Worm (Caenorhabditis elegans) whole organism, late embryonic: ENCODE results near the gene F20D1.22.
A peak's percentile ranks its signal among the peaks of the same experiment; 100 is the strongest.
"Not testable (repeated sequence)": the region's sequence is repeated elsewhere in the genome, so short reads cannot be mapped to it uniquely, and the experiment has no call there.

Experiments
- C38D4.7 ChIP-seq: fragments of 200-800 bp; sonication (Bioruptor generic); optimal IDR thresholded peaks from 2 replicates; lab custom pipeline; 2018; ENCODE audit warnings: mild to moderate bottlenecking, missing genetic modification characterization, moderate library complexity, missing compliant biosample characterization
- K02D7.2 ChIP-seq: sonication (generic microtip); optimal IDR thresholded peaks from 2 replicates; lab custom pipeline; 2017; ENCODE audit warnings: mild to moderate bottlenecking, missing genetic modification characterization, missing compliant biosample characterization
- T23F11.4 ChIP-seq: fragments of 200-800 bp; sonication (Bioruptor generic); optimal IDR thresholded peaks from 2 replicates; lab custom pipeline; 2018; ENCODE audit warnings: mild to moderate bottlenecking, missing genetic modification characterization, missing compliant biosample characterization
- Y22D7AL.16 ChIP-seq: sonication (generic microtip); optimal IDR thresholded peaks from 2 replicates; lab custom pipeline; 2016; ENCODE audit warnings: missing genetic modification characterization, missing compliant biosample characterization
- ahr-1 ChIP-seq: sonication (generic microtip); optimal IDR thresholded peaks from 2 replicates; lab custom pipeline; 2016; ENCODE audit warnings: missing genetic modification characterization, missing compliant biosample characterization
- ceh-19 ChIP-seq: fragments of 200-800 bp; sonication (Bioruptor generic); optimal IDR thresholded peaks from 2 replicates; lab custom pipeline; 2018; ENCODE audit warnings: mild to moderate bottlenecking, missing genetic modification characterization, missing compliant biosample characterization
- ceh-2 ChIP-seq: sonication (generic microtip); optimal IDR thresholded peaks from 2 replicates; lab custom pipeline; 2016; ENCODE audit warnings: missing genotype, missing genetic modification characterization, missing compliant biosample characterization
- ceh-22 ChIP-seq: sonication (generic microtip); optimal IDR thresholded peaks from 2 replicates; lab custom pipeline; 2017; ENCODE audit warnings: missing biosample characterization, missing genetic modification characterization
- ceh-30 ChIP-seq: fragments of 150-350 bp; optimal IDR thresholded peaks from 2 replicates; lab custom pipeline; 2014; ENCODE audit warnings: missing biosample characterization, missing genetic modification characterization
- che-1 ChIP-seq: sonication (generic microtip); optimal IDR thresholded peaks from 2 replicates; lab custom pipeline; 2016; ENCODE audit warnings: mild to moderate bottlenecking, missing genetic modification characterization, missing compliant biosample characterization
- dve-1 ChIP-seq: sonication (generic microtip); optimal IDR thresholded peaks from 2 replicates; lab custom pipeline; 2017; ENCODE audit warnings: antibody characterized with exemption, mild to moderate bottlenecking, missing genetic modification characterization, missing compliant biosample characterization
- ets-4 ChIP-seq: sonication (generic microtip); optimal IDR thresholded peaks from 2 replicates; lab custom pipeline; 2016; ENCODE audit warnings: missing genetic modification characterization, missing compliant biosample characterization
- eyg-1 ChIP-seq: sonication (generic microtip); optimal IDR thresholded peaks from 2 replicates; lab custom pipeline; 2016; ENCODE audit warnings: missing genotype, missing genetic modification characterization, missing compliant biosample characterization
- fax-1 ChIP-seq: sonication (generic microtip); optimal IDR thresholded peaks from 2 replicates; lab custom pipeline; 2016; ENCODE audit warnings: missing genotype, missing genetic modification characterization, missing compliant biosample characterization
- fkh-6 ChIP-seq: sonication (generic microtip); optimal IDR thresholded peaks from 2 replicates; lab custom pipeline; 2016; ENCODE audit warnings: missing genetic modification characterization, missing compliant biosample characterization
- hlh-13 ChIP-seq: fragments of 200-800 bp; sonication (Bioruptor generic); optimal IDR thresholded peaks from 2 replicates; lab custom pipeline; 2018; ENCODE audit warnings: mild to moderate bottlenecking, missing genetic modification characterization, missing compliant biosample characterization
- hlh-15 ChIP-seq: sonication (generic microtip); optimal IDR thresholded peaks from 2 replicates; lab custom pipeline; 2016; ENCODE audit warnings: missing genetic modification characterization, missing compliant biosample characterization
- hlh-30 ChIP-seq: sonication (generic microtip); optimal IDR thresholded peaks from 2 replicates; lab custom pipeline; 2017; ENCODE audit warnings: antibody characterized with exemption, missing genetic modification characterization, missing compliant biosample characterization; ENCODE audit not compliant: insufficient read depth
- hlh-6 ChIP-seq: sonication (generic microtip); optimal IDR thresholded peaks from 2 replicates; lab custom pipeline; 2016; ENCODE audit warnings: missing genotype, missing genetic modification characterization, missing compliant biosample characterization
- hlh-8 ChIP-seq: sonication (generic microtip); optimal IDR thresholded peaks from 2 replicates; lab custom pipeline; 2016; ENCODE audit warnings: missing genotype, missing genetic modification characterization, missing compliant biosample characterization
- madf-2 ChIP-seq: sonication (generic microtip); optimal IDR thresholded peaks from 2 replicates; lab custom pipeline; 2017; ENCODE audit warnings: missing genetic modification characterization, missing compliant biosample characterization
- mec-3 ChIP-seq: sonication (generic microtip); optimal IDR thresholded peaks from 2 replicates; lab custom pipeline; 2016; ENCODE audit warnings: borderline replicate concordance, missing genetic modification characterization, missing compliant biosample characterization
- nhr-11 ChIP-seq: fragments of 150-350 bp; optimal IDR thresholded peaks from 2 replicates; lab custom pipeline; 2014; ENCODE audit warnings: missing biosample characterization, missing genetic modification characterization
- nhr-232 ChIP-seq: sonication (generic microtip); optimal IDR thresholded peaks from 2 replicates; lab custom pipeline; 2016; ENCODE audit warnings: missing genetic modification characterization, missing compliant biosample characterization
- npax-4 ChIP-seq: sonication (generic microtip); optimal IDR thresholded peaks from 2 replicates; lab custom pipeline; 2016; ENCODE audit warnings: missing genetic modification characterization, missing compliant biosample characterization
- pag-3 ChIP-seq: sonication (generic microtip); optimal IDR thresholded peaks from 2 replicates; lab custom pipeline; 2016; ENCODE audit warnings: missing compliant biosample characterization, missing genetic modification characterization, borderline replicate concordance
- pha-4 ChIP-seq: fragments of 150-350 bp; optimal IDR thresholded peaks from 2 replicates; lab custom pipeline; 2018; ENCODE audit warnings: missing biosample characterization, missing genetic modification reagents, missing genetic modification characterization
- pqm-1 ChIP-seq: sonication (generic microtip); optimal IDR thresholded peaks from 2 replicates; lab custom pipeline; 2016; ENCODE audit warnings: missing genetic modification characterization, missing compliant biosample characterization
- ref-2 ChIP-seq: sonication (generic microtip); optimal IDR thresholded peaks from 2 replicates; lab custom pipeline; 2016; ENCODE audit warnings: missing genetic modification characterization, missing compliant biosample characterization
- tbx-2 ChIP-seq: sonication (generic microtip); optimal IDR thresholded peaks from 2 replicates; lab custom pipeline; 2016; ENCODE audit warnings: missing genetic modification characterization, missing compliant biosample characterization
- ttx-3 ChIP-seq: sonication (generic microtip); optimal IDR thresholded peaks from 2 replicates; lab custom pipeline; 2016; ENCODE audit warnings: missing genetic modification reagents, missing genetic modification characterization, missing compliant biosample characterization
- unc-42 ChIP-seq: sonication (generic microtip); optimal IDR thresholded peaks from 2 replicates; lab custom pipeline; 2016; ENCODE audit warnings: missing genotype, missing genetic modification characterization, missing compliant biosample characterization
- unc-86 ChIP-seq: sonication (generic microtip); optimal IDR thresholded peaks from 2 replicates; lab custom pipeline; 2016; ENCODE audit warnings: missing genetic modification characterization, missing compliant biosample characterization

Gene F20D1.22

DNA sequence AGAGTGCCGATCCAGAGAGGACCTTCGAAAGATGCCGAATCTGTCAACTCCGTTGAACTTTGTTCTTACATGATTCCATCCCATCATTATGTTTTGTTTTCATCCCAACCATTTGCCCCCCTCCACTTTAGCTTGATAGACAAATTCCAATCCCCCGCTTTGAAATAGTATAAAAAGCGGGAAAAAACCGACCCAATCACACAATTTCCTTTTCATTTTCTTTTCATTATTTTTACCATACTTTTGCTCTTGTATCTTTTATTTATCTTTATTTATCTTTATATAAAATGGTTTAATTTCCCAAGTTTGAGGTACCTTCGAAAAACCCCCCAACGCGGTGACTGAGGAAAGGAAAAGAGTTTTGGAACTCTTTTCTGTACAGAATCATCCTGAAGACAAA is at the start of gene F20D1.22:
Gene F20D1.22 (plus strand): TSS at position 301 of the 400 bp plus-strand sequence.
- not testable (repeated sequence) for TF ChIP-seq ceh-19 (GFP tag; lab: Kevin White, UChicago); ref-2 (tag; lab: Kevin White, UChicago); tbx-2

DNA sequence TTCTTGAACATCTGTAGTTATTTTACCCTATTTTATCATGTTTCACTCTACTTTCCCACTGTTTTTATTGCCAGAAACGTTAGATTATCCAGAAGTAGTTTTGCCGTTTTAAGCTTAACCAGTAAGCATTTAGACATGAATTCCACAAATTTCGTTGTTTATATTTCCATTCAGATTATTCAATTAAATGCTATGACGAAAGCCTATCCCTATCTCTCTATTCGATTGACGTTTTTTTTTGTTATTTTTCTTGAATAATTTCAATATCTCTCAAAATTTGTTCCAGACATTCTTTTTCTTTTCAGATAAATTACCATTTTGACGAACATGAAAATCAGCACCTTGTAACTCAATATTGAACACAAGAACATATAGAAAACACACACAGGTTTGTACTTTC is 48.1 kb upstream of the F20D1.22 start, which contains the start of gene npr-40:
Gene npr-40 (plus strand): TSS at position 301 of the 400 bp plus-strand sequence.
- no peak for TF ChIP-seq pag-3 (tag; lab: Kevin White, UChicago)
- TF ChIP-seq mec-3 (tag; lab: Kevin White, UChicago) = no peak
- no peak for TF ChIP-seq che-1 (tag; lab: Kevin White, UChicago)
- TF ChIP-seq unc-86 (tag; lab: Kevin White, UChicago) = no peak
- TF ChIP-seq nhr-11 (tag; lab: Kevin White, UChicago) = no peak
- no peak for TF ChIP-seq ceh-30 (tag; lab: Kevin White, UChicago)
- TF ChIP-seq T23F11.4 = no peak
- no peak for TF ChIP-seq C38D4.7 (GFP tag; lab: Kevin White, UChicago)
- no peak for TF ChIP-seq fax-1 (tag; lab: Kevin White, UChicago)
- no peak for TF ChIP-seq pha-4
- no peak for TF ChIP-seq ceh-19 (GFP tag; lab: Kevin White, UChicago)
- TF ChIP-seq hlh-15 (tag; lab: Kevin White, UChicago) = no peak
- TF ChIP-seq tbx-2 = no peak
- no peak for TF ChIP-seq ahr-1 (tag; lab: Kevin White, UChicago)

DNA sequence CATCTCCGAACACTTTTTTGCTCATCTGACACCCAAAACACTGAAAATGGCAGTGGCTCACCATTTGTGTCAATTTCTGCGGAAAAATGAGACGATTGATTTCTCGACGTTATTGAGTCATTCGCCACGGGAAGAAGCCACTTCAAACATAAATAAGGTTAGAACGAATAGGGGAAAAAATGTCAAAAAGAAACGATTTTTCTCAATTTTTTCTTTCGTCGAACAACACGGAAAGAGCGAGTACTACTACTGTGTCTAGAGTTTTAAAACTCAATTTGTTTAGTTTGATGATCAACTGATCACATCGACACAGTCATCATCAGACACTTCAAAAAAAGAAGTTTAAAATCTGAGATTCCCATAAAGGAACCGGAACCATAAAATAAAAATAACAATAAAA is 45.7 kb upstream of the F20D1.22 start:
- TF ChIP-seq unc-42 (tag; lab: Kevin White, UChicago) (peak; percentile 15), ceh-22 (tag; lab: Kevin White, UChicago) (no peak), eyg-1 (no peak)

DNA sequence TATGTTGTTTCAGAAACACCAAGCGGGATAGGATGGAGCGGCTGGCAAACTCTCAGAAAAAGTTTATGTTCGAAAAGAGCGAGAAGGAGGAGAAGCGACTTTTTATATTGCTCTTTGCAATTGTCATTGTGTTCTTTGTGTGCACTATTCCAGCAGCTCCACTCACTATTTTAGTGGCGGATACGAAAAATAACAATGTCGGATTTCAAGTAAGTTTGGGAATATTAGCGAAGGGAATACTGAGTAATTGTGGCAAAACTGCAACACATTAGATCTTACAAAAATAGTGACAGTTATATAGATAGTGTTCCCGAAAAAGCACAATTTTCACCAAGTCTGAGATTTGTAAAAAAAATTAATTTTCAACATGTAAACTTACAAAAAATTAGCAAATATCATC is 43.9 kb upstream of the F20D1.22 start:
- TF ChIP-seq K02D7.2 (tag; lab: Kevin White, UChicago) (no peak), dve-1 (tag; lab: Kevin White, UChicago) (no peak), hlh-6 (tag; lab: Kevin White, UChicago) (no peak), nhr-232 (tag; lab: Kevin White, UChicago) (no peak), hlh-30 (tag; lab: Kevin White, UChicago) (no peak), ceh-30 (tag; lab: Kevin White, UChicago) (no peak), hlh-8 (tag; lab: Kevin White, UChicago) (no peak), ets-4 (tag; lab: Kevin White, UChicago) (no peak), fkh-6 (tag; lab: Kevin White, UChicago) (no peak), ceh-19 (GFP tag; lab: Kevin White, UChicago) (no peak), tbx-2 (no peak), mec-3 (tag; lab: Kevin White, UChicago) (no peak), madf-2 (tag; lab: Kevin White, UChicago) (no peak), ttx-3 (tag; lab: Kevin White, UChicago) (no peak), ceh-2 (tag; lab: Kevin White, UChicago) (no peak), npax-4 (tag; lab: Kevin White, UChicago) (no peak), ceh-22 (tag; lab: Kevin White, UChicago) (no peak), pqm-1 (tag; lab: Kevin White, UChicago) (no peak)
- TF ChIP-seq, all 69 proteins: peak for 0

ce11 chrX:14928854-14929253 is 37.8 kb upstream of the F20D1.22 start, which contains the start of gene ntr-2:
ntr-2 (minus strand) TSS chrX:14928954.
- TF ChIP-seq eyg-1 (no peak), che-1 (tag; lab: Kevin White, UChicago) (no peak), ttx-3 (tag; lab: Kevin White, UChicago) (no peak), hlh-13 (GFP tag; lab: Kevin White, UChicago) (no peak), T23F11.4 (no peak), Y22D7AL.16 (no peak), dve-1 (tag; lab: Kevin White, UChicago) (no peak), hlh-15 (tag; lab: Kevin White, UChicago) (no peak)
